Worm (Caenorhabditis elegans) whole organism, L2 larva: ENCODE measurements around the gene lsm-4.

Source experiments
- C34F6.9 ChIP-seq: fragments of 150-350 bp; optimal IDR thresholded peaks from 2 replicates; lab custom pipeline; 2014; ENCODE audit warnings: missing biosample characterization, missing genetic modification characterization
- F13H6.1 ChIP-seq: sonication (generic microtip); optimal IDR thresholded peaks from 2 replicates; lab custom pipeline; 2016; ENCODE audit warnings: missing genetic modification characterization, missing compliant biosample characterization
- R02D3.7 ChIP-seq: fragments of 150-350 bp; optimal IDR thresholded peaks from 2 replicates; lab custom pipeline; 2014; ENCODE audit warnings: missing biosample characterization, missing genetic modification characterization
- Y55F3AM.14 ChIP-seq: fragments of 200-800 bp; sonication (Bioruptor generic); optimal IDR thresholded peaks from 2 replicates; lab custom pipeline; 2018; ENCODE audit warnings: mild to moderate bottlenecking, missing genetic modification characterization, missing compliant biosample characterization
- ZK546.5 ChIP-seq: sonication (generic microtip); optimal IDR thresholded peaks from 2 replicates; lab custom pipeline; 2017; ENCODE audit warnings: missing biosample characterization, missing genetic modification characterization
- alr-1 ChIP-seq: fragments of 150-350 bp; optimal IDR thresholded peaks from 2 replicates; lab custom pipeline; 2014; ENCODE audit warnings: missing biosample characterization, missing genetic modification characterization
- aly-2 ChIP-seq: fragments of 150-350 bp; optimal IDR thresholded peaks from 2 replicates; lab custom pipeline; 2014; ENCODE audit warnings: missing biosample characterization, missing genetic modification characterization
- ama-1 ChIP-seq: fragments of 150-350 bp; optimal IDR thresholded peaks from 2 replicates; lab custom pipeline; 2018; ENCODE audit warnings: inconsistent platforms
- blmp-1 ChIP-seq: sonication (generic microtip); optimal IDR thresholded peaks from 2 replicates; lab custom pipeline; 2017; ENCODE audit warnings: missing genetic modification characterization, mild to moderate bottlenecking, missing compliant biosample characterization, antibody characterized with exemption, moderate library complexity; ENCODE audit not compliant: insufficient read depth
- ceh-16 ChIP-seq: fragments of 150-350 bp; optimal IDR thresholded peaks from 2 replicates; lab custom pipeline; 2014; ENCODE audit warnings: missing biosample characterization, missing genetic modification characterization
- ceh-82 ChIP-seq: fragments of 150-350 bp; optimal IDR thresholded peaks from 2 replicates; lab custom pipeline; 2014; ENCODE audit warnings: missing biosample characterization, missing genetic modification characterization
- crh-2 ChIP-seq: sonication (generic microtip); optimal IDR thresholded peaks from 2 replicates; lab custom pipeline; 2017; ENCODE audit warnings: missing biosample characterization, missing genetic modification characterization
- dmd-4 ChIP-seq: sonication (generic microtip); optimal IDR thresholded peaks from 2 replicates; lab custom pipeline; 2017; ENCODE audit warnings: missing biosample characterization, missing genetic modification characterization
- egl-27 ChIP-seq: sonication (generic microtip); optimal IDR thresholded peaks from 3 replicates; lab custom pipeline; 2017; ENCODE audit warnings: missing biosample characterization, missing genetic modification reagents, missing genetic modification characterization
- elt-1 ChIP-seq: fragments of 150-350 bp; optimal IDR thresholded peaks from 2 replicates; lab custom pipeline; 2014; ENCODE audit warnings: missing biosample characterization, missing genetic modification characterization
- elt-3 ChIP-seq: sonication (generic microtip); optimal IDR thresholded peaks from 2 replicates; lab custom pipeline; 2017; ENCODE audit warnings: missing biosample characterization, missing genetic modification characterization
- fos-1 ChIP-seq: fragments of 150-350 bp; optimal IDR thresholded peaks from 2 replicates; lab custom pipeline; 2014; ENCODE audit warnings: missing biosample characterization, missing genetic modification characterization
- gmeb-1 ChIP-seq: fragments of 150-350 bp; optimal IDR thresholded peaks from 2 replicates; lab custom pipeline; 2014; ENCODE audit warnings: missing biosample characterization, missing genetic modification characterization
- lin-11 ChIP-seq: fragments of 150-350 bp; sonication (generic microtip); optimal IDR thresholded peaks from 2 replicates; lab custom pipeline; 2014; ENCODE audit warnings: missing biosample characterization, missing genetic modification characterization, inconsistent platforms, mixed read lengths
- lin-13 ChIP-seq: fragments of 150-350 bp; optimal IDR thresholded peaks from 2 replicates; lab custom pipeline; 2014; ENCODE audit warnings: missing biosample characterization, missing genetic modification reagents, missing genetic modification characterization
- lin-39 ChIP-seq: fragments of 150-350 bp; optimal IDR thresholded peaks from 2 replicates; lab custom pipeline; 2014; ENCODE audit warnings: missing biosample characterization, missing genetic modification reagents, missing genetic modification characterization
- lsy-2 ChIP-seq, 2 experiments: fragments of 150-350 bp in 1 of 2; sonication (generic microtip) in 1 of 2; optimal IDR thresholded peaks; 2 replicates each; lab custom pipeline; 2014 to 2017; ENCODE audit warnings: missing biosample characterization in 2 of 2, missing genetic modification characterization in 2 of 2
- mab-5 ChIP-seq: fragments of 150-350 bp; optimal IDR thresholded peaks from 2 replicates; lab custom pipeline; 2014; ENCODE audit warnings: missing biosample characterization, missing genetic modification characterization
- mbf-1 ChIP-seq: sonication (generic microtip); optimal IDR thresholded peaks from 2 replicates; lab custom pipeline; 2017; ENCODE audit warnings: missing biosample characterization, missing genetic modification characterization
- mdl-1 ChIP-seq, 2 experiments: fragments of 150-350 bp in 1 of 2; sonication (generic microtip) in 1 of 2; optimal IDR thresholded peaks; 2 replicates each; lab custom pipeline; 2017; ENCODE audit warnings: missing biosample characterization in 2 of 2, missing genetic modification characterization in 2 of 2
- nhr-10 ChIP-seq: sonication (generic microtip); optimal IDR thresholded peaks from 2 replicates; lab custom pipeline; 2017; ENCODE audit warnings: missing biosample characterization, missing genetic modification characterization
- nhr-11 ChIP-seq: fragments of 150-350 bp; optimal IDR thresholded peaks from 2 replicates; lab custom pipeline; 2014; ENCODE audit warnings: missing biosample characterization, missing genetic modification characterization
- nhr-12 ChIP-seq: fragments of 150-350 bp; optimal IDR thresholded peaks from 2 replicates; lab custom pipeline; 2014; ENCODE audit warnings: missing biosample characterization, missing genetic modification characterization
- nhr-129 ChIP-seq: fragments of 150-350 bp; optimal IDR thresholded peaks from 2 replicates; lab custom pipeline; 2014; ENCODE audit warnings: missing biosample characterization, missing genetic modification characterization
- nhr-21 ChIP-seq: fragments of 150-350 bp; optimal IDR thresholded peaks from 2 replicates; lab custom pipeline; 2014; ENCODE audit warnings: missing biosample characterization, missing genetic modification characterization
- nhr-23 ChIP-seq: fragments of 150-350 bp; optimal IDR thresholded peaks from 2 replicates; lab custom pipeline; 2014; ENCODE audit warnings: missing biosample characterization, missing genetic modification reagents, missing genetic modification characterization
- nhr-237 ChIP-seq: fragments of 150-350 bp; optimal IDR thresholded peaks from 2 replicates; lab custom pipeline; 2014; ENCODE audit warnings: missing biosample characterization, missing genetic modification characterization
- nhr-25 ChIP-seq: fragments of 150-350 bp; sonication (generic microtip); optimal IDR thresholded peaks from 3 replicates; lab custom pipeline; 2014; ENCODE audit warnings: missing biosample characterization, missing genetic modification characterization
- nhr-6 ChIP-seq: fragments of 150-350 bp; optimal IDR thresholded peaks from 2 replicates; lab custom pipeline; 2014; ENCODE audit warnings: missing biosample characterization, missing genetic modification characterization
- nhr-77 ChIP-seq: fragments of 150-350 bp; optimal IDR thresholded peaks from 2 replicates; lab custom pipeline; 2014; ENCODE audit warnings: missing biosample characterization, missing genetic modification characterization
- peb-1 ChIP-seq: fragments of 150-350 bp; optimal IDR thresholded peaks from 2 replicates; lab custom pipeline; 2014; ENCODE audit warnings: missing biosample characterization, missing genetic modification characterization
- sem-4 ChIP-seq: fragments of 150-350 bp; optimal IDR thresholded peaks from 2 replicates; lab custom pipeline; 2014; ENCODE audit warnings: missing biosample characterization, missing genetic modification reagents, missing genetic modification characterization
- skn-1 ChIP-seq: sonication (generic microtip); optimal IDR thresholded peaks from 2 replicates; lab custom pipeline; 2017; ENCODE audit warnings: missing biosample characterization, missing genetic modification characterization
- sma-3 ChIP-seq: sonication (generic microtip); optimal IDR thresholded peaks from 2 replicates; lab custom pipeline; 2016; ENCODE audit warnings: missing genetic modification reagents, missing genetic modification characterization, missing compliant biosample characterization
- sma-9 ChIP-seq, 2 experiments: fragments of 150-350 bp in 1 of 2; sonication (generic microtip) in 1 of 2; optimal IDR thresholded peaks; 2 replicates each; lab custom pipeline; 2014 to 2016; ENCODE audit warnings: missing genetic modification characterization in 2 of 2, mild to moderate bottlenecking in 1 of 2, missing biosample characterization in 1 of 2, missing compliant biosample characterization in 1 of 2, missing genetic modification reagents in 1 of 2, moderate library complexity in 1 of 2
- snpc-4 ChIP-seq: fragments of 150-350 bp; optimal IDR thresholded peaks from 2 replicates; lab custom pipeline; 2014; ENCODE audit warnings: missing biosample characterization, missing genetic modification characterization
- unc-39 ChIP-seq: fragments of 150-350 bp; optimal IDR thresholded peaks from 2 replicates; lab custom pipeline; 2014; ENCODE audit warnings: missing biosample characterization, missing genetic modification characterization
- unc-55 ChIP-seq: fragments of 150-350 bp; sonication (generic microtip); optimal IDR thresholded peaks from 3 replicates; lab custom pipeline; 2014; ENCODE audit warnings: missing biosample characterization, missing genetic modification reagents, missing genetic modification characterization
- unc-62 ChIP-seq: fragments of 150-350 bp; optimal IDR thresholded peaks from 2 replicates; lab custom pipeline; 2014; ENCODE audit warnings: missing biosample characterization, missing genetic modification reagents, missing genetic modification characterization
- zag-1 ChIP-seq: fragments of 150-350 bp; optimal IDR thresholded peaks from 2 replicates; lab custom pipeline; 2014; ENCODE audit warnings: missing biosample characterization, missing genetic modification characterization
- ztf-1 ChIP-seq: fragments of 200-800 bp; sonication (Bioruptor generic); conservative IDR thresholded peaks from 2 replicates; pipeline ENCODE4 v1.3.6; 2022; ENCODE audit warnings: missing genetic modification characterization, missing compliant biosample characterization
- ztf-11 ChIP-seq: sonication (generic microtip); optimal IDR thresholded peaks from 2 replicates; lab custom pipeline; 2017; ENCODE audit warnings: missing biosample characterization, missing genetic modification characterization
- ztf-4 ChIP-seq: fragments of 150-350 bp; optimal IDR thresholded peaks from 2 replicates; lab custom pipeline; 2014; ENCODE audit warnings: missing biosample characterization, missing genetic modification characterization

Gene lsm-4

DNA sequence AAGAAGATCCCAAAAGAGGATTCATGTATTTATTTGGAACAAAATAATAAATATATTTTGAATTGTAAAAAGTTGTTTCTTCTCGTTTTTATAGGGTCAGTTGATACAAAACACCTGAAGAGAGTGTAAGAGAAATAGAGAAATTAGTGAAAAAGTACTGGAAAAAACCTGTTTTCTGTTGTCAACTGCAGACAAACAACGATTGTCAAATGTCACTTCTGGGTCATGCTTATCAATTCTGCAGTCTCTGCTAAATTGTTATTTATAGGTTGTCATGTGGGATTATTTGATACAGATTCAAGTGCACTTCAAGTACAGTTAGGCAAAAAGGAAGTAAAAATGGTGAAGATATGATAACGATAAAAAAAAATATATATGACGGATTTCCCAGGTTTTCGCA lies 19.6 kb upstream of the lsm-4 start:
- TF ChIP-seq unc-55 (GFP tag; lab: Kevin White, UChicago) (no peak), skn-1 (no peak), ztf-4 (tag; lab: Kevin White, UChicago) (no peak), crh-2 (no peak), snpc-4 (tag; lab: Kevin White, UChicago) (no peak), elt-1 (tag; lab: Kevin White, UChicago) (no peak), sma-9 (GFP tag; optimal IDR thresholded peaks at IDR 0.05; lab: Kevin White, UChicago) (peak; percentile 49), sma-9 (tag; optimal IDR thresholded peaks at IDR 0.05; lab: Kevin White, UChicago) (no peak), nhr-237 (tag; lab: Kevin White, UChicago) (no peak), ztf-11 (tag; lab: Kevin White, UChicago) (no peak), egl-27 (peak; percentile 8), elt-3 (no peak), ztf-1 (GFP tag; lab: Robert Waterston, UW) (no peak), F13H6.1 (tag; lab: Kevin White, UChicago) (no peak), nhr-129 (tag; lab: Kevin White, UChicago) (no peak), nhr-23 (tag; lab: Kevin White, UChicago) (no peak), ZK546.5 (no peak), R02D3.7 (tag; lab: Kevin White, UChicago) (no peak), nhr-6 (tag; lab: Kevin White, UChicago) (no peak), unc-62 (GFP tag; lab: Kevin White, UChicago) (no peak), dmd-4 (tag; lab: Kevin White, UChicago) (no peak), sma-3 (GFP tag; lab: Kevin White, UChicago) (peak; percentile 62), unc-39 (tag; lab: Kevin White, UChicago) (no peak), lin-11 (tag; lab: Kevin White, UChicago) (no peak), C34F6.9 (tag; lab: Kevin White, UChicago) (no peak), blmp-1 (tag; lab: Kevin White, UChicago) (peak; percentile 3), nhr-77 (tag; lab: Kevin White, UChicago) (no peak), ama-1 (no peak), lin-13 (GFP tag; lab: Kevin White, UChicago) (no peak), alr-1 (tag; lab: Kevin White, UChicago) (no peak), fos-1 (tag; lab: Kevin White, UChicago) (peak; percentile 17), aly-2 (tag; lab: Kevin White, UChicago) (no peak), ceh-82 (tag; lab: Kevin White, UChicago) (no peak), mab-5 (tag; lab: Kevin White, UChicago) (no peak), lin-39 (tag; lab: Kevin White, UChicago) (no peak), Y55F3AM.14 (GFP tag; lab: Kevin White, UChicago) (no peak), zag-1 (tag; lab: Kevin White, UChicago) (no peak), peb-1 (no peak), gmeb-1 (tag; lab: Kevin White, UChicago) (no peak), nhr-11 (tag; lab: Kevin White, UChicago) (no peak), mbf-1 (tag; lab: Kevin White, UChicago) (no peak), nhr-25 (tag; lab: Kevin White, UChicago) (peak; percentile 74), mdl-1 (tag; optimal IDR thresholded peaks at IDR 0.05; lab: Kevin White, UChicago) (peak in 1 of 2 experiments; percentile 6), sem-4 (tag; lab: Kevin White, UChicago) (no peak), nhr-21 (tag; lab: Kevin White, UChicago) (peak; percentile 68), ceh-16 (tag; lab: Kevin White, UChicago) (no peak), nhr-12 (no peak), nhr-10 (tag; lab: Kevin White, UChicago) (no peak), lsy-2 (tag; optimal IDR thresholded peaks at IDR 0.05; lab: Kevin White, UChicago) (no peak)
